Worm (Caenorhabditis elegans): ENCODE data around the gene lec-9.
"Not testable (repeated sequence)": the region's sequence is repeated elsewhere in the genome, so short reads cannot be mapped to it uniquely, and the experiment has no call there.

lec-9 gene

ce11 chrX:17642832-17643231, 42.5 kb downstream of the lec-9 start:
- no peak for TF ChIP-seq ztf-22 (GFP tag; optimal IDR thresholded peaks at IDR 0.05)
- no peak for TF ChIP-seq madf-10 (tag; optimal IDR thresholded peaks at IDR 0.05)
- TF ChIP-seq Y56A3A.18 (GFP tag; IDR thresholded peaks at IDR 0.05): no peak
- no peak for TF ChIP-seq lsy-27 (tag; optimal IDR thresholded peaks at IDR 0.05; ENCODE audit: borderline replicate concordance, insufficient read depth)
- no peak for TF ChIP-seq lag-1 (GFP tag; IDR thresholded peaks at IDR 0.05)
- TF ChIP-seq nhr-120 (GFP tag; IDR thresholded peaks at IDR 0.05): no peak
- no peak for TF ChIP-seq nfya-2 (GFP tag; IDR thresholded peaks at IDR 0.05)
- TF ChIP-seq ztf-25 (GFP tag; IDR thresholded peaks at IDR 0.05): no peak
- no peak for TF ChIP-seq ztf-26 (tag; optimal IDR thresholded peaks at IDR 0.05)
- no peak for TF ChIP-seq F10E7.11 (tag; optimal IDR thresholded peaks at IDR 0.05)
- TF ChIP-seq hlh-12 (tag; optimal IDR thresholded peaks at IDR 0.05): no peak
- TF ChIP-seq C17E4.6 (GFP tag; IDR thresholded peaks at IDR 0.05): no peak
- TF ChIP-seq K11D2.4 (GFP tag; IDR thresholded peaks at IDR 0.05): no peak
- TF ChIP-seq ceh-100 (GFP tag; IDR thresholded peaks at IDR 0.05): no peak
- TF ChIP-seq let-607 (tag; optimal IDR thresholded peaks at IDR 0.05): no peak
- no peak for TF ChIP-seq bed-1 (GFP tag; IDR thresholded peaks at IDR 0.05)
- no peak for TF ChIP-seq mcd-1 (GFP tag; IDR thresholded peaks at IDR 0.05)

- TF ChIP-seq snpc-3.4 (tag; optimal IDR thresholded peaks at IDR 0.05): no peak
- no peak for TF ChIP-seq akir-1 (GFP tag; optimal IDR thresholded peaks at IDR 0.05)
- no peak for TF ChIP-seq Y53F4B.3 (GFP tag; IDR thresholded peaks at IDR 0.05)
- TF ChIP-seq madf-6 (GFP tag; IDR thresholded peaks at IDR 0.05): no peak
- no peak for TF ChIP-seq lin-40 (tag; optimal IDR thresholded peaks at IDR 0.05)
- no peak for TF ChIP-seq K11D2.4 (GFP tag; IDR thresholded peaks at IDR 0.05)
- no peak for TF ChIP-seq ztf-28 (GFP tag; IDR thresholded peaks at IDR 0.05)
- no peak for TF ChIP-seq cebp-1 (GFP tag; IDR thresholded peaks at IDR 0.05)
- no peak for TF ChIP-seq cebp-1 (tag; optimal IDR thresholded peaks at IDR 0.05)
These were observed 43.5 kb downstream of the lec-9 start for ce11 chrX:17643812-17644211.

ce11 chrX:17649380-17649779, 49.1 kb downstream of the lec-9 start, which contains the start of gene tmem-218:
Gene tmem-218, plus strand, starts transcription at chrX:17649680.
- TF ChIP-seq dpl-1 (GFP tag; optimal IDR thresholded peaks at IDR 0.05); sea-2 (GFP tag; IDR thresholded peaks at IDR 0.05); unc-62 (GFP tag; optimal IDR thresholded peaks at IDR 0.05): not testable (repeated sequence)
